Worm (Caenorhabditis elegans): ENCODE results near the gene daf-42.
"Not testable (repeated sequence)": the region's sequence is repeated elsewhere in the genome, so short reads cannot be mapped to it uniquely, and the experiment has no call there.

The daf-42 gene

DNA sequence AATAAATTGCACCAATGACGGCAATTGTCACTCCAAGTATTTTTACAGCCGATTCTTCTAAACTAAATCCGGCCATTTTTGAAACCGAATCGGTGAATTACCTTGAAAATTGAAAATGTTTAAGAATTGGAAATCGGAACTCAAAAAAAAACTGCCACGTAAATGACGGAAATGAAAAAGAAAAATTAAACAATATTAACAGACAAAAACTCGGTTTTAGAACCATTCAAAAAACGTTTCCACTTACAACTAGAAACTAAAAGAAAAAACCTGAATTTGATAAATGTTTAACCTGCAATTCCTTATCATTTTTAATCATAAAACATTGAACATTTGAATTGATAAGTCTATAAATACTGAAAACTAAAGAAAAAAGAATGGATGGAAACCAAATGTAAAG, 18.4 kb upstream of the daf-42 start, which contains the start of gene Y40C5A.4:
Gene Y40C5A.4, minus strand, starts transcription at position 101 of the 400 bp plus-strand sequence.
- not testable (repeated sequence) for TF ChIP-seq unc-39, hlh-1, mls-2 (tag; optimal IDR thresholded peaks at IDR 0.05)

DNA sequence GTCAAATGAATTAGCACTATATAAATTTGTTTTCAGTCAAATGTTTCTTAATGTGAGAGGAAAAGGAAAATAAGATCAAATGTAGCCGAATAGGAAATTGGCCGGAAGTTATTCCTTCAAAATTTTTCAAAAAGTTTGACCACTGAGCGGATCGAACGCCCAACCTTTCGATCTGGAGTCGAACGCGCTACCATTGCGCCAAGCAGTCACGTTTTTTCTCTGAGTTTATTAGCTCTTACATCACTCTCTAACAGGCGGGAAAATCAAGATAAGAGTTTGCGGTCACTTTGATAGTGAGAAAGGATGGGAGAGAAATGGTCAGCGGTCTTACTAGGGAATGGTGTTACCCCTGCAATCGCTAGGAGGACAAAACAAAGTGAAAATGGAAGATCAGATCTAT, 2.6 kb downstream of the daf-42 start:
- no peak for TF ChIP-seq flh-1 (GFP tag; optimal IDR thresholded peaks at IDR 0.05)
- no peak for TF ChIP-seq ham-2 (GFP tag; optimal IDR thresholded peaks at IDR 0.05)
- no peak for TF ChIP-seq ceh-43 (GFP tag; optimal IDR thresholded peaks at IDR 0.05)
- no peak for TF ChIP-seq zip-8 (tag; optimal IDR thresholded peaks at IDR 0.05)

DNA sequence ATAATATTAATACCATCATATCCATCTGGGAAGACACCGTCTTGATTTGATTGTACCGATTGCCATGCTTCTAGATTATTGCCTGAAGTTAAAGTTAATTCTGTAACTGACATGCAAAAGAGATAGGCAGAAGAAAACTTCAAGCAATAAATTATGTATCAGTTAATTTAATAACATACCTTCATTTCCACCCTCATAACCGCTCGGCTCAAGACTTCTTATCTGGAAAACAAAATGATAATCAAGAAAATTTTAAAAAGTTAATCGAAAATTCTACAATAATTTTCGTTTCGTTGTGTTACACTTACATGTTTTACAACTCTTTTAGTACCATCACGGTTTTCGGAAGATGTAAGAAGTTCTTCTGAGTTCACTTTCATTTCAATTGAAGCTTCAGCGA, 4.5 kb downstream of the daf-42 start:
- TF ChIP-seq sptf-1 (tag; optimal IDR thresholded peaks at IDR 0.05) (no peak), unc-62 (GFP tag; optimal IDR thresholded peaks at IDR 0.05) (no peak), lin-32 (GFP tag; optimal IDR thresholded peaks at IDR 0.05) (no peak), ces-1 (GFP tag; optimal IDR thresholded peaks at IDR 0.05) (no peak), snpc-4 (tag; optimal IDR thresholded peaks at IDR 0.05) (no peak)

DNA sequence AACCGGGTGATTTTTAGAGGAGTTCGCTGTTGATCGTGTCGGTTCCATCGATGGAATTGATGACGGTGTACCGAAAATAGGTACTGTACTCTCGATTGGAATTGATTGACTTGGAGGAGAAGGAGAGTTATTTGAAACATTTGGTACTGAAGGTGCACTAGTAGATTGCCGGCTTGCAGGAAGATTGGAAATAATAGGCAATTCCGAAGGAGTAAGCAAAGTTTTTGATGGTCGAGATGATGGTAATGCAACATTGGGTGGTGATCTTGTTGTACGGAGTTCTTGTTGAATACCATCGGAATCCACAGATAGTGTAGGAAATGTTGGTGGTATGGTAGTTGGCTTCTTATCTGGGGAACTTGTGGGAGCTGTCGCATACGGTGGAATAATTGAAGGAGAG, 7.6 kb downstream of the daf-42 start:
- TF ChIP-seq M03D4.4 (tag; optimal IDR thresholded peaks at IDR 0.05) (no peak), drap-1 (GFP tag; optimal IDR thresholded peaks at IDR 0.05) (no peak), ceh-43 (GFP tag; optimal IDR thresholded peaks at IDR 0.05) (no peak), nhr-76 (tag; optimal IDR thresholded peaks at IDR 0.05) (no peak), sem-2 (GFP tag; optimal IDR thresholded peaks at IDR 0.05) (no peak), elt-3 (tag; optimal IDR thresholded peaks at IDR 0.05) (no peak), unc-120 (tag; optimal IDR thresholded peaks at IDR 0.05; ENCODE audit: poor library complexity, severe bottlenecking) (no peak), unc-39 (tag; optimal IDR thresholded peaks at IDR 0.05) (no peak), lin-13 (tag; optimal IDR thresholded peaks at IDR 0.05) (no peak), mls-2 (tag; optimal IDR thresholded peaks at IDR 0.05) (no peak), ceh-83 (GFP tag; optimal IDR thresholded peaks at IDR 0.05) (no peak), hlh-1 (tag; optimal IDR thresholded peaks at IDR 0.05) (no peak), ham-2 (GFP tag; optimal IDR thresholded peaks at IDR 0.05) (no peak)

DNA sequence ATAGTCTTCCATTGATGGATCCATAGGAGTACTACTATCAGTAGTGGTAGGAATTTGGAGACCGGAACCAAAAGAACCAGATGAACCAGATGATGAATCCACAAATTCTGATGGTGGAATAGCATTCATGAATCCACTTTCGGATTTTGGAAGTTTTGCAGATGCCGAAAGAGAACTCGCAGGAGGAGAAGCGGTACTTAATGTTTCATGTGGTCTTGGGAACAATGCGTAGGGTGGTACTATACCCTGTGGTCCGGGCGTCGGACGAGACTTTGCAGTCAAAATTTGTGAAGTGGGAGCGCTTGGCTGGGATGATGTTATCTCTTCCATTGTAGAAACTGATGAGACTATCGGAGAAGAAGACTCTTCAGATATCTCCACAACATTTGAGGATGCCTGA, 8.6 kb downstream of the daf-42 start:
- no peak for TF ChIP-seq nhr-28 (tag; optimal IDR thresholded peaks at IDR 0.05)
- TF ChIP-seq M03D4.4 (tag; optimal IDR thresholded peaks at IDR 0.05) = no peak
- no peak for TF ChIP-seq sptf-1 (tag; optimal IDR thresholded peaks at IDR 0.05)
- TF ChIP-seq flh-1 (GFP tag; optimal IDR thresholded peaks at IDR 0.05) = no peak
- no peak for TF ChIP-seq ceh-83 (GFP tag; optimal IDR thresholded peaks at IDR 0.05)
- no peak for TF ChIP-seq ham-2 (GFP tag; optimal IDR thresholded peaks at IDR 0.05)
- TF ChIP-seq ztf-11 (tag; optimal IDR thresholded peaks at IDR 0.05) = no peak
- no peak for TF ChIP-seq unc-39 (tag; optimal IDR thresholded peaks at IDR 0.05)
- no peak for TF ChIP-seq lin-32 (GFP tag; optimal IDR thresholded peaks at IDR 0.05)
- TF ChIP-seq ceh-43 (GFP tag; optimal IDR thresholded peaks at IDR 0.05) = no peak
- no peak for TF ChIP-seq cnd-1 (tag; optimal IDR thresholded peaks at IDR 0.05)
- TF ChIP-seq snpc-4 (tag; optimal IDR thresholded peaks at IDR 0.05) = no peak
- no peak for TF ChIP-seq bed-3 (GFP tag; optimal IDR thresholded peaks at IDR 0.05)
- TF ChIP-seq mls-2 (tag; optimal IDR thresholded peaks at IDR 0.05) = no peak

DNA sequence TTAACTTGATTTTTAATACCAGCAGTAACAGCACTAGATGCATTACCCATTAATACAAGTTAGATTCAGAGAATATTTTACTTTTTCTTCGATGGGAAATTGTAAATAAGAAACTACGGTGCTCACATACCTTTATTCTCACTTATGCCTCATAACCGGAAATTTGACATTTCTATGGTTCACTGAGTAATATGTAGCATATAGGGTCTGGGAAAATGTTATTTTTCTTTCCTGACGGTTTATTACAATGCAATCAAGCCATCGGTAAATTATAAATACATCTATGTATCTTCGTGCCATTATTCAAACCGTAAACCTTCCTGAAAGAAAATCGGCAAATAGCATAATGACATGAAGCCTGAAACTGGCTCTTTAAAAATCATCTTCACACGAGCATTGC, 14.0 kb downstream of the daf-42 start, which contains the start of gene ocr-4:
Gene ocr-4, minus strand, starts transcription at position 101 of the 400 bp plus-strand sequence.
- no peak for TF ChIP-seq elt-3 (tag; optimal IDR thresholded peaks at IDR 0.05)
- no peak for TF ChIP-seq sptf-1 (tag; optimal IDR thresholded peaks at IDR 0.05)
- no peak for TF ChIP-seq mep-1 (tag; optimal IDR thresholded peaks at IDR 0.05)
- TF ChIP-seq nhr-76 (tag; optimal IDR thresholded peaks at IDR 0.05) = no peak
- TF ChIP-seq mab-5 (tag; optimal IDR thresholded peaks at IDR 0.05) = no peak
- no peak for TF ChIP-seq sem-2 (GFP tag; optimal IDR thresholded peaks at IDR 0.05)
- TF ChIP-seq tbx-8 (GFP tag; optimal IDR thresholded peaks at IDR 0.05) = no peak
- no peak for TF ChIP-seq nhr-12 (tag; optimal IDR thresholded peaks at IDR 0.05)
- TF ChIP-seq snpc-4 (tag; optimal IDR thresholded peaks at IDR 0.05) = no peak
- no peak for TF ChIP-seq lin-13 (tag; optimal IDR thresholded peaks at IDR 0.05)
- TF ChIP-seq cnd-1 (tag; optimal IDR thresholded peaks at IDR 0.05) = no peak
- no peak for TF ChIP-seq ceh-83 (GFP tag; optimal IDR thresholded peaks at IDR 0.05)
- no peak for TF ChIP-seq blmp-1 (tag; optimal IDR thresholded peaks at IDR 0.05)
- TF ChIP-seq nhr-2 (tag; optimal IDR thresholded peaks at IDR 0.05) = no peak
- TF ChIP-seq ztf-11 (tag; optimal IDR thresholded peaks at IDR 0.05) = no peak
- TF ChIP-seq ces-1 (GFP tag; optimal IDR thresholded peaks at IDR 0.05) = no peak
- TF ChIP-seq zip-8 (tag; optimal IDR thresholded peaks at IDR 0.05) = no peak

Measured in whole organism, mixed stage, embryonic.